Fruit fly (Drosophila melanogaster): ENCODE results near the gene CG43332.

The CG43332 gene

dm6 chr2L:14163122-14163521 is at the start of gene CG43332:
CG43332 (minus strand) TSS chr2L:14163222.
- TF ChIP-seq CTCF (optimal IDR thresholded peaks at IDR 0.05), result no peak
- TF ChIP-seq CG8478 (optimal IDR thresholded peaks at IDR 0.05), result no peak

dm6 chr2L:14212686-14213085 is 49.7 kb upstream of the CG43332 start:
- TF ChIP-seq CG8478 (optimal IDR thresholded peaks at IDR 0.05) (no peak), CTCF (optimal IDR thresholded peaks at IDR 0.05) (no peak)

DNA sequence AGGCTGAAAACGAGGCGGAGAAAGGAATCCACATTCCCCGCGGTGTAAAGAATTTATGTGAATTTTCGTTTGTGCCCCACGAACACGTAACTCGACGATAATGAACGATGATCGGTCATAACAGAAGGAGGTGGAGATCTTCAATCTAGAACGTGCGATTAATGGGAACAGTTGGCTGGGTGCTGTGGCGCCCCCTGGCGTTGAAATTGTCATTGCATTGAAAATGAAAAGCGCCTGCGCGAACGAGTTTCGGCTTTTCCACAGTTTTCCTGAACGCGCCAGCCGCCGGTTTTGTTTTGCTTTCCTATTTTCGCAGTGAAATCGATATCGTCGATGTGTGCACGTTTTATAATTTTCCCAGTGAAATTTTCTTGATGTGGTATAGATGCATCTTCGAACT is 48.3 kb upstream of the CG43332 start:
- TF ChIP-seq CTCF (optimal IDR thresholded peaks at IDR 0.05) (peak; percentile 87 to 91), CG8478 (optimal IDR thresholded peaks at IDR 0.05) (no peak)

DNA sequence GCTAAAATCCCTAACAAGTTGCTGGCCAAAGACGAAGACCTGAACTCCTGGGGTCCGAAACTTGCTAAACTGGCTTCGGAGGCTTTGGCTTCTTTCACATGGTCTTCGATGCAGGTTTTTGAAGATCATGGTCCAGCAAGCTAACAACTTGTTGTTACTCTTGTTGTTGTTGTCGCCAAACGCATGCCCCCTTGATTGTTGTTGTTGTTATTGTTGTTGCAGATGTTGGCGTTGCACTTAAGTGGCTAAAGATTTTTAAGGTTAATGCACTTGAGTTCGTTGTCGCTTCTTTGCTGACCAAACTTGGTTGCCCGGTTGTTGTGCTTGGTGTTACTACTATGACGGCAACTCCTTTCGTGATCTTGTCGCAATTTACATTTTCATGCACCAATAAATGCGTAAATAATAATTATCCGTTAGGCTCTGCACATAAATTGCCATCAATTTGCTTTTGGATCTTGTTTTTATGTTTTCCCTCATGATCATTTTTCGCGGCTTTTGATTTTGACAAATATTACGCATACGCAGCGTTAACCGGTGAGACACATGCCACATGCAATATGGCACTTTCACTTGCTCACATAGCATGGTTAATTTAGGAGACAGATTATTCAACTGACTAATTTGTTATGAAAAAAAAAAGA is 44.7 kb upstream of the CG43332 start:
- TF ChIP-seq CTCF (optimal IDR thresholded peaks at IDR 0.05) (no peak), CG8478 (optimal IDR thresholded peaks at IDR 0.05) (no peak)

DNA sequence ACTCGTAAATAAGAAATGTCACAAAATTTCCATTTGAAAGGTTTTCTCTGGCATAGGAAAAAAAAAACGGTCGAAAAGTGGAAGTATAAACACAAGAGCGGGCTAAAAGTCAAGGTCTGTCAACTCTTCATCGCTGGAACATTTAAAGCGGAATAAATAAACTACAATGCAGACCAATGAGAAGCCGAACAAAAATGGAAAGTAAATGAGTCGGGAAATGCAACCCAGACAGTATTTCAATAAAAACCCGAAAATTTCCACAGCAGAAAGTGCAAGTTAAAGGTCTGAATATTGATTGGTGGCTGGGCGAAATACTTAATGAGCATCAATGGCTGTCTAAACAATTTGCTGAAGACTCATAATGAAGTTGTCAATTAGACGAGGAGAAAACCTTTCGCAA is 44.1 kb upstream of the CG43332 start:
- TF ChIP-seq CG8478 (optimal IDR thresholded peaks at IDR 0.05) (no peak), CTCF (optimal IDR thresholded peaks at IDR 0.05) (no peak)

dm6 chr2L:14203798-14204398 is 40.9 kb upstream of the CG43332 start:
- no peak for TF ChIP-seq CG8478 (optimal IDR thresholded peaks at IDR 0.05)
- no peak for TF ChIP-seq CTCF (optimal IDR thresholded peaks at IDR 0.05)

- TF ChIP-seq CG8478 (optimal IDR thresholded peaks at IDR 0.05) (no peak), CTCF (optimal IDR thresholded peaks at IDR 0.05) (no peak)
Observed at dm6 chr2L:14200393-14200792, 37.4 kb upstream of the CG43332 start.

- no peak for TF ChIP-seq CG8478 (optimal IDR thresholded peaks at IDR 0.05)
- no peak for TF ChIP-seq CTCF (optimal IDR thresholded peaks at IDR 0.05)
Observed at dm6 chr2L:14198341-14198740, 35.3 kb upstream of the CG43332 start.

DNA sequence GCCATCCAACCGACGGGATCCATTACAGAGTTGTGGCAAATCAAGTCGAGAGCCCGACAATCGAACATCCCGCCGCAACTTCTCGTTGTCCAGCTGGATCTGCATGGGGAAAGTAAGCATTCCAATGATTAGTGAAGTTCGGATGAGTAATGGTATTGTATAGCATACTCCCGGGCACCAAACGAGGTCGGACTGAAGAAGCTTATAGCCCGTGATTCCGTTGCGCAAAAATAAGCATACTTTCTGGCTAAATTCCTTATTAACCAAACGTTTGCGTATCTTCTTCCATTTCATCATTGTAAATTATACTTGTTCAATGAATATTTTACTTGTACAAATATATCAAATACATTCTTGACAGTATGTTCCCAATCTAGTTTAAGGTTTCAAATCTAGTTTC is 34.2 kb upstream of the CG43332 start:
- TF ChIP-seq CG8478 (optimal IDR thresholded peaks at IDR 0.05) (no peak), CTCF (optimal IDR thresholded peaks at IDR 0.05) (no peak)

- no peak for TF ChIP-seq CG8478 (optimal IDR thresholded peaks at IDR 0.05)
- no peak for TF ChIP-seq CTCF (optimal IDR thresholded peaks at IDR 0.05)
Observed at dm6 chr2L:14182896-14183550, 20.0 kb upstream of the CG43332 start.

DNA sequence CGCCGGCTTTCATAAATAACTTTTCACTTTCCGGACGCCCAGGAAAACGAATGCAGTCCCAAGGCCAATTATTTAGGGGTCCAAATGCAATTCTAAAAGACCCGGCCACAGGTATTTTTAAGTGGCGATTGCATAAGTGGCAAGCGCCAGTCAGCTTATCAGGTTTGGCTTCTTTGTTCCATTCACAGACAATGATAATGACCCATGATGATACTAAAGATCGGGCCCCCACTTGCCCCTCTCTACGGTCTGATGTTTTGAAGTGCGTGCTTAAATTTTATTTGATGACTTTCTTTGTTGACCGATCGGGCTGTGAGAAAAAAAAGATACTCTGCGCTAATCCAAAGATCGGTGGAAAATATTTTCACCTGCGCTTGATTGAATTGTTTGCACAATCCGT is 18.8 kb upstream of the CG43332 start:
- TF ChIP-seq CTCF (optimal IDR thresholded peaks at IDR 0.05) (no peak), CG8478 (optimal IDR thresholded peaks at IDR 0.05) (no peak)

DNA sequence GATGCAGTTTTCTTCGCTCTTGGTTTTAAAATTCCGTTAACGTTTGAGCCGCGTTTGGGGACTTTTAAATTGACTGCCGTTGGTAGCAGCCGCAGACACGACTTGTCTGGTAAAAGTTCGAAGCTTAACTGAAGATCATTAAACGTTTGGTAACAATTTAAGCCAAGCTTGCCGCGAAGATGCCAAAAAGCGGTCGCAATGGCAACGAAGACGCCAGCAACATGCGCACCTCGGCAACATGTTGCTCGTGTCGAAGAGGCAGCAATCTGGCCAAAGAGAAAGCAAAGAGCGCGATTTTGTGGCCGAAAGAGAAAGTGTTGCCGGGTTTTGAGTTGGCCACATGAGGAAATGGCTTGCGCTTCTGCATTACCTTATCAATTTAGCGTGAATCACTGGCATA is 17.5 kb upstream of the CG43332 start, which contains the start of gene CG43333:
CG43333 (minus strand) TSS at position 134 of the 400 bp plus-strand sequence.
- TF ChIP-seq CTCF (optimal IDR thresholded peaks at IDR 0.05) (no peak), CG8478 (optimal IDR thresholded peaks at IDR 0.05) (no peak)

- TF ChIP-seq CTCF (optimal IDR thresholded peaks at IDR 0.05) (no peak), CG8478 (optimal IDR thresholded peaks at IDR 0.05) (no peak)
Observed at dm6 chr2L:14179409-14179808, 16.4 kb upstream of the CG43332 start.

DNA sequence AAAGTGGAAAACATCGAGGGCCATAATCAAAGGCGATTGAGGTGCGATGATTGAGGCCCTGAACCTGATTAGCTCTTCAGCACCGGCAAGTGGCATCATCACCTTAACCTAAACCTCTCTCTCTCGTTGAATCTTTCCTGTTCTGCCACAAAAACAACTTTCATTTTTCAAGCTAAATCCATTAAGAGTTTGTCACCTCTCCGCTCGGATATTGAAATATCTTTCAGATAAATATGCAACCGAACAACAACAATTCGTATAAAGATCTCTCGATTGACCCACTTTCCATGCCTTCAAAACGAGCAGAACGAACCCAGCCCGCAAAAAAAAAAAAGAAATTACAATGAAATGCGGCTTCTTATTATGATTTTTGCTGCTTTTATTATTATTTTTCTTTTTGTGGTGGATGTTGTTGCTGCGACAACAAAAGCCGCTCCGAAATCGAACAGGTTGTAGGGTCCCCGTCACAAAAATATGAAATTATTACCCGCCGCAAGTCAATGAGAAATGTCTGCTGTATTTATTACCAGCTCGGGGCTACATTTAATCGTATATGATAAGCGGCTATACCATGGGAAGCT is 14.5 kb upstream of the CG43332 start:
- TF ChIP-seq CTCF (optimal IDR thresholded peaks at IDR 0.05) (no peak), CG8478 (optimal IDR thresholded peaks at IDR 0.05) (no peak)

DNA sequence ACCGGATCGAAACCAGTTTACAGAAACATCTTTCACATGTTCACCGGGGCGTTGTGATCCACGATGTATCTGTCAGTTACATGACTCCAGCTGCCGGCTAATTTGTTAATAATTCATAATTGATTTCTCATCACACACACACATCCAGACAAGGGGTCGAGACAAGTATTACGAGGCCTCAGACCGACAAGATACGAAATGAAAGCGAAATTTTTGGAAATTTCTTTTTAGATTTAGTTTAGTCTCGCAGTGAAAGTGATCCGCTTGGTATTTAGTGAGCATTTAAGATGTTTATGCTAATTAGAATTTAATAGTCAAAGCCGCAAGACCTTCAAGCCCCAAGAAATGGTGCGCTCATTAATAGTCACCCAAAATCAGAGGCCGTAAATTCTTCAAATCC is 6.6 kb upstream of the CG43332 start:
- TF ChIP-seq CTCF (optimal IDR thresholded peaks at IDR 0.05) (no peak), CG8478 (optimal IDR thresholded peaks at IDR 0.05) (no peak)

DNA sequence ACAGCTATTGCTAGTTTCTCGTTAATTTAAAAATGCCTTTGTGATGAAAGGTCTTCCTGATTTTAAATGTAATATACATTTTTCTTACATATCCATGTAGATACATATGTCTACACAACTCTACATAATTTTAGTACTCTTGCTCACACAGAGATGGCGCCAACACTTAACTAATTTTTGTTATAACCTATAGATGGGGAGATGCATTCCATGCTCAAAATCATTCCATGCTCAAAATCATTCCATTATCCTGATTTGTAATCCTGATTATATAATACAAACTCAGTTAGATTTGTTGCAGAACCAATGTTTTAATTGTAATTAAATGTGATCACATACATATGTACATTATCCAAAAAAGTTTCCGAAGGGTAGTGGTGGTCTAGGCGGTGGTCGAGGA is 2.1 kb downstream of the CG43332 start:
- TF ChIP-seq CG8478 (optimal IDR thresholded peaks at IDR 0.05), result no peak
- peak; percentile 89 to 92 for TF ChIP-seq CTCF (optimal IDR thresholded peaks at IDR 0.05)

All from S2 (cell line).